Worm (Caenorhabditis elegans): ENCODE results near the gene lin-52.

Gene lin-52

ce11 chrIII:9817087-9817612 is 7.4 kb downstream of the lin-52 start, which contains the start of gene cnx-1:
TSS of gene cnx-1 (minus strand) at chrIII:9817137.
- TF ChIP-seq F13H6.1 (tag; optimal IDR thresholded peaks at IDR 0.05) (peak; percentile 1), nhr-11 (tag; optimal IDR thresholded peaks at IDR 0.05) (no peak), lin-11 (tag; optimal IDR thresholded peaks at IDR 0.05) (peak; percentile 34), ZK546.5 (tag; optimal IDR thresholded peaks at IDR 0.05) (no peak), mab-5 (tag; optimal IDR thresholded peaks at IDR 0.05) (no peak), nhr-129 (tag; optimal IDR thresholded peaks at IDR 0.05) (peak; percentile 52), unc-55 (GFP tag; optimal IDR thresholded peaks at IDR 0.05) (peak; percentile 49), crh-2 (tag; optimal IDR thresholded peaks at IDR 0.05) (peak; percentile 10), unc-39 (tag; optimal IDR thresholded peaks at IDR 0.05) (no peak), ama-1 (optimal IDR thresholded peaks at IDR 0.05) (peak; percentile 31), peb-1 (tag; optimal IDR thresholded peaks at IDR 0.05) (no peak), ztf-4 (tag; optimal IDR thresholded peaks at IDR 0.05) (peak; percentile 21), C34F6.9 (tag; optimal IDR thresholded peaks at IDR 0.05) (peak; percentile 51), lsy-2 (tag; optimal IDR thresholded peaks at IDR 0.05) (peak; percentile 11), alr-1 (tag; optimal IDR thresholded peaks at IDR 0.05) (no peak), sem-4 (tag; optimal IDR thresholded peaks at IDR 0.05) (no peak)

- TF ChIP-seq ceh-82 (tag; optimal IDR thresholded peaks at IDR 0.05) (no peak), mab-5 (tag; optimal IDR thresholded peaks at IDR 0.05) (no peak), dmd-4 (tag; optimal IDR thresholded peaks at IDR 0.05) (no peak), mbf-1 (tag; optimal IDR thresholded peaks at IDR 0.05) (no peak), R02D3.7 (tag; optimal IDR thresholded peaks at IDR 0.05) (no peak), lin-13 (GFP tag; optimal IDR thresholded peaks at IDR 0.05) (no peak), unc-55 (GFP tag; optimal IDR thresholded peaks at IDR 0.05) (no peak), nhr-237 (tag; optimal IDR thresholded peaks at IDR 0.05) (no peak), nhr-10 (tag; optimal IDR thresholded peaks at IDR 0.05) (no peak), nhr-77 (tag; optimal IDR thresholded peaks at IDR 0.05) (no peak), elt-3 (tag; optimal IDR thresholded peaks at IDR 0.05) (no peak), nhr-12 (tag; optimal IDR thresholded peaks at IDR 0.05) (no peak), ztf-1 (GFP tag; conservative IDR thresholded peaks at IDR 0.05) (no peak), elt-1 (tag; optimal IDR thresholded peaks at IDR 0.05) (no peak), ama-1 (optimal IDR thresholded peaks at IDR 0.05) (no peak), nhr-21 (tag; optimal IDR thresholded peaks at IDR 0.05) (no peak), lsy-2 (tag; optimal IDR thresholded peaks at IDR 0.05) (no peak), peb-1 (tag; optimal IDR thresholded peaks at IDR 0.05) (no peak), gmeb-1 (tag; optimal IDR thresholded peaks at IDR 0.05) (no peak), Y55F3AM.14 (GFP tag; optimal IDR thresholded peaks at IDR 0.05) (no peak)
Measured at ce11 chrIII:9813146-9813545, 11.4 kb downstream of the lin-52 start, which contains the start of gene ZK632.14. TSS of gene ZK632.14 (plus strand) at chrIII:9813446.

DNA sequence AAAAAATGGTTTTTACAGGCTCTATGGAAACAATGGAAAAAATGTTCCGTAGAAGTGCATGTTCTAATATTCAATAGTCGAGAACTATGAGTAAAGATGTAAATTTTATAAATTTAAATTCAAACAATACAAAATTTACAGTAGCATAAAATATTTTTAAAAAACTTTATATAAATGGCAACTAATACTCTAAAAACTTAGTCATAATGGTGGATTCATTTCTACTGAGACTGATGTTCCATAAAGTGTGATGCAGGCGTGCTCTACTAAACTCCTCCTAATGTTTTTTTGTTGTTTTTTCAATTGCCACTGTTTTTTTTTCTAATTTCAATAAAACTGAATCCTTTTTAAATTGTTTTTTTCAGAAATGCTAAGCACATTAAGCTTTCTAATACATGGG is 16.4 kb downstream of the lin-52 start, which contains the start of gene gtap-2:
gtap-2 (plus strand) TSS at position 366 of the 400 bp plus-strand sequence.
- TF ChIP-seq ztf-11 (tag; optimal IDR thresholded peaks at IDR 0.05) (no peak), C34F6.9 (tag; optimal IDR thresholded peaks at IDR 0.05) (peak; percentile 69), ztf-1 (GFP tag; conservative IDR thresholded peaks at IDR 0.05) (no peak), mbf-1 (tag; optimal IDR thresholded peaks at IDR 0.05) (no peak), sem-4 (tag; optimal IDR thresholded peaks at IDR 0.05) (no peak), sma-9 (GFP tag; optimal IDR thresholded peaks at IDR 0.05) (peak; percentile 15), sma-9 (tag; optimal IDR thresholded peaks at IDR 0.05) (no peak), unc-55 (GFP tag; optimal IDR thresholded peaks at IDR 0.05) (peak; percentile 64), skn-1 (tag; optimal IDR thresholded peaks at IDR 0.05) (no peak), lin-13 (GFP tag; optimal IDR thresholded peaks at IDR 0.05) (no peak), lsy-2 (tag; optimal IDR thresholded peaks at IDR 0.05) (peak in 1 of 2 experiments; percentile 65), F13H6.1 (tag; optimal IDR thresholded peaks at IDR 0.05) (no peak)

- no peak for TF ChIP-seq nhr-77 (tag; optimal IDR thresholded peaks at IDR 0.05)
- TF ChIP-seq ama-1 (optimal IDR thresholded peaks at IDR 0.05): peak; percentile 80
- TF ChIP-seq lin-13 (GFP tag; optimal IDR thresholded peaks at IDR 0.05): no peak
- peak; percentile 63 for TF ChIP-seq nhr-21 (tag; optimal IDR thresholded peaks at IDR 0.05)
- TF ChIP-seq lsy-2 (tag; optimal IDR thresholded peaks at IDR 0.05): peak in 1 of 2 experiments; percentile 26
- peak; percentile 14 for TF ChIP-seq ztf-4 (tag; optimal IDR thresholded peaks at IDR 0.05)
- TF ChIP-seq mdl-1 (tag; optimal IDR thresholded peaks at IDR 0.05): peak in 1 of 2 experiments; percentile 28
- no peak for TF ChIP-seq R02D3.7 (tag; optimal IDR thresholded peaks at IDR 0.05)
- TF ChIP-seq sma-3 (GFP tag; optimal IDR thresholded peaks at IDR 0.05): peak; percentile 61
- peak; percentile 46 for TF ChIP-seq blmp-1 (tag; optimal IDR thresholded peaks at IDR 0.05; ENCODE audit: insufficient read depth)
- TF ChIP-seq sma-9 (GFP tag; optimal IDR thresholded peaks at IDR 0.05): peak; percentile 62
- TF ChIP-seq sma-9 (tag; optimal IDR thresholded peaks at IDR 0.05): no peak
- peak; percentile 13 for TF ChIP-seq nhr-129 (tag; optimal IDR thresholded peaks at IDR 0.05)
- peak; percentile 23 for TF ChIP-seq crh-2 (tag; optimal IDR thresholded peaks at IDR 0.05)
- no peak for TF ChIP-seq ztf-1 (GFP tag; conservative IDR thresholded peaks at IDR 0.05)
- peak; percentile 52 for TF ChIP-seq gmeb-1 (tag; optimal IDR thresholded peaks at IDR 0.05)
- TF ChIP-seq nhr-25 (tag; optimal IDR thresholded peaks at IDR 0.05): peak; percentile 75
- peak; percentile 3 for TF ChIP-seq Y55F3AM.14 (GFP tag; optimal IDR thresholded peaks at IDR 0.05)
Measured at ce11 chrIII:9807560-9808046, 16.9 kb downstream of the lin-52 start.
